Worm (Caenorhabditis elegans) whole organism, young adult: ENCODE results near the gene B0496.6.
"Not testable (repeated sequence)": the region's sequence is repeated elsewhere in the genome, so short reads cannot be mapped to it uniquely, and the experiment has no call there.

Experiments used
- B0035.1 ChIP-seq: sonication (generic microtip); optimal IDR thresholded peaks from 2 replicates; lab custom pipeline; 2016; ENCODE audit warnings: missing genetic modification characterization, mild to moderate bottlenecking, missing compliant biosample characterization, missing genotype, missing genetic modification reagents
- B0336.3 ChIP-seq: fragments of 200-800 bp; sonication (Bioruptor generic); IDR thresholded peaks from 2 replicates; pipeline ENCODE4 v1.3.6; 2022; ENCODE audit warnings: missing genetic modification characterization, missing compliant biosample characterization
- C06A6.2 ChIP-seq: fragments of 200-800 bp; sonication (Bioruptor generic); conservative IDR thresholded peaks from 2 replicates; pipeline ENCODE4 v1.3.6; 2022; ENCODE audit warnings: missing genetic modification characterization, missing compliant biosample characterization
- F10E7.11 ChIP-seq: sonication (generic microtip); optimal IDR thresholded peaks from 2 replicates; lab custom pipeline; 2017; ENCODE audit warnings: mild to moderate bottlenecking, missing genetic modification characterization, moderate library complexity, missing compliant biosample characterization
- F39B2.1 ChIP-seq: fragments of 200-800 bp; sonication (Bioruptor generic); IDR thresholded peaks from 2 replicates; pipeline ENCODE4 v1.3.6; 2022; ENCODE audit warnings: missing genetic modification reagents, missing genetic modification characterization, missing compliant biosample characterization
- F52B5.7 ChIP-seq: sonication (generic microtip); optimal IDR thresholded peaks from 2 replicates; lab custom pipeline; 2016; ENCODE audit warnings: mild to moderate bottlenecking, missing genetic modification characterization, missing compliant biosample characterization
- F57C9.4 ChIP-seq: sonication (generic microtip); optimal IDR thresholded peaks from 2 replicates; lab custom pipeline; 2017; ENCODE audit warnings: mild to moderate bottlenecking, missing genetic modification characterization, missing compliant biosample characterization
- K12H6.12 ChIP-seq: fragments of 200-800 bp; sonication (Bioruptor generic); optimal IDR thresholded peaks from 2 replicates; lab custom pipeline; 2018; ENCODE audit warnings: mild to moderate bottlenecking, missing genetic modification characterization, missing compliant biosample characterization
- T07F8.4 ChIP-seq: sonication (generic microtip); optimal IDR thresholded peaks from 2 replicates; lab custom pipeline; 2016; ENCODE audit warnings: mild to moderate bottlenecking, missing genetic modification characterization, moderate library complexity, missing compliant biosample characterization
- Y53F4B.3 ChIP-seq: fragments of 200-800 bp; sonication (Bioruptor generic); IDR thresholded peaks from 2 replicates; pipeline ENCODE4 v1.3.6; 2022; ENCODE audit warnings: missing genetic modification reagents, missing genetic modification characterization, missing compliant biosample characterization
- Y53G8AR.9 ChIP-seq: fragments of 200-800 bp; sonication (Bioruptor generic); conservative IDR thresholded peaks from 2 replicates; pipeline ENCODE4 v1.3.6; 2022; ENCODE audit warnings: missing genetic modification reagents, missing genetic modification characterization, missing compliant biosample characterization
- akir-1 ChIP-seq: fragments of 200-800 bp; sonication (Bioruptor generic); optimal IDR thresholded peaks from 2 replicates; lab custom pipeline; 2018; ENCODE audit warnings: mild to moderate bottlenecking, missing genetic modification characterization, moderate library complexity, missing compliant biosample characterization
- atf-7 ChIP-seq: sonication (generic microtip); optimal IDR thresholded peaks from 2 replicates; lab custom pipeline; 2017; ENCODE audit warnings: mild to moderate bottlenecking, missing genetic modification characterization, missing compliant biosample characterization
- ccch-3 ChIP-seq: fragments of 200-800 bp; sonication (Bioruptor generic); optimal IDR thresholded peaks from 2 replicates; lab custom pipeline; 2018; ENCODE audit warnings: mild to moderate bottlenecking, missing genetic modification characterization, missing compliant biosample characterization
- cebp-1 ChIP-seq, 2 experiments: fragments of 200-800 bp in 1 of 2; sonication (Bioruptor generic) in 1 of 2; sonication (generic microtip) in 1 of 2; IDR thresholded peaks in 1 of 2; optimal IDR thresholded peaks in 1 of 2; 2 replicates each; pipeline versions ENCODE4 v1.3.6 to Lab custom; 2017 to 2022; ENCODE audit warnings: missing compliant biosample characterization in 2 of 2, missing genetic modification characterization in 2 of 2, mild to moderate bottlenecking in 1 of 2, missing genetic modification reagents in 1 of 2, moderate library complexity in 1 of 2
- ceh-27 ChIP-seq: fragments of 200-800 bp; sonication (Bioruptor generic); optimal IDR thresholded peaks from 2 replicates; lab custom pipeline; 2018; ENCODE audit warnings: mild to moderate bottlenecking, missing genetic modification characterization, moderate library complexity, missing compliant biosample characterization
- chd-7 ChIP-seq: sonication (generic microtip); optimal IDR thresholded peaks from 2 replicates; lab custom pipeline; 2016; ENCODE audit warnings: mild to moderate bottlenecking, missing genetic modification characterization, moderate library complexity, missing compliant biosample characterization
- dpff-1 ChIP-seq: sonication (generic microtip); optimal IDR thresholded peaks from 2 replicates; lab custom pipeline; 2017; ENCODE audit warnings: mild to moderate bottlenecking, missing genetic modification characterization, missing compliant biosample characterization
- him-1 ChIP-seq: sonication (generic microtip); optimal IDR thresholded peaks from 2 replicates; lab custom pipeline; 2016; ENCODE audit warnings: missing genotype, missing genetic modification reagents, missing genetic modification characterization, missing compliant biosample characterization
- hmg-1.2 ChIP-seq: fragments of 200-800 bp; sonication (Bioruptor generic); IDR thresholded peaks from 2 replicates; pipeline ENCODE4 v1.3.6; 2022; ENCODE audit warnings: missing genetic modification reagents, missing genetic modification characterization, missing compliant biosample characterization
- lin-26 ChIP-seq: fragments of 200-800 bp; sonication (Bioruptor generic); IDR thresholded peaks from 2 replicates; pipeline ENCODE4 v1.3.6; 2022; ENCODE audit warnings: missing genetic modification reagents, missing genetic modification characterization, missing compliant biosample characterization
- lin-40 ChIP-seq: sonication (generic microtip); optimal IDR thresholded peaks from 2 replicates; lab custom pipeline; 2016; ENCODE audit warnings: missing genetic modification characterization, mild to moderate bottlenecking, missing compliant biosample characterization, missing genotype, missing genetic modification reagents
- lin-54 ChIP-seq: fragments of 200-800 bp; sonication (Bioruptor generic); optimal IDR thresholded peaks from 2 replicates; lab custom pipeline; 2018; ENCODE audit warnings: mild to moderate bottlenecking, missing genetic modification characterization, missing compliant biosample characterization
- lsl-1 ChIP-seq: fragments of 200-800 bp; sonication (Bioruptor generic); optimal IDR thresholded peaks from 2 replicates; lab custom pipeline; 2018; ENCODE audit warnings: mild to moderate bottlenecking, missing genetic modification characterization, moderate library complexity, missing compliant biosample characterization
- madf-6 ChIP-seq: fragments of 200-800 bp; sonication (Bioruptor generic); IDR thresholded peaks from 2 replicates; pipeline ENCODE4 v1.3.6; 2022; ENCODE audit warnings: missing genetic modification reagents, missing genetic modification characterization, missing compliant biosample characterization
- mcd-1 ChIP-seq: fragments of 200-800 bp; sonication (Bioruptor generic); IDR thresholded peaks from 2 replicates; pipeline ENCODE4 v1.3.6; 2022; ENCODE audit warnings: missing genetic modification reagents, missing genetic modification characterization, missing compliant biosample characterization
- nfya-2 ChIP-seq: fragments of 200-800 bp; sonication (Bioruptor generic); IDR thresholded peaks from 2 replicates; pipeline ENCODE4 v1.3.6; 2022; ENCODE audit warnings: missing genetic modification reagents, missing genetic modification characterization, missing compliant biosample characterization
- nhr-120 ChIP-seq: fragments of 200-800 bp; sonication (Bioruptor generic); IDR thresholded peaks from 2 replicates; pipeline ENCODE4 v1.3.6; 2022; ENCODE audit warnings: missing genetic modification characterization, missing compliant biosample characterization
- nhr-27 ChIP-seq: fragments of 200-800 bp; sonication (Bioruptor generic); optimal IDR thresholded peaks from 2 replicates; lab custom pipeline; 2018; ENCODE audit warnings: mild to moderate bottlenecking, missing genetic modification characterization, moderate library complexity, missing compliant biosample characterization
- nhr-80 ChIP-seq: sonication (generic microtip); optimal IDR thresholded peaks from 2 replicates; lab custom pipeline; 2016; ENCODE audit warnings: missing genetic modification characterization, missing compliant biosample characterization
- nhr-90 ChIP-seq: sonication (generic microtip); optimal IDR thresholded peaks from 2 replicates; lab custom pipeline; 2016; ENCODE audit warnings: missing genotype, mild to moderate bottlenecking, missing genetic modification characterization, missing compliant biosample characterization
- rcor-1 ChIP-seq: fragments of 200-800 bp; sonication (Bioruptor generic); IDR thresholded peaks from 2 replicates; pipeline ENCODE4 v1.3.6; 2022; ENCODE audit warnings: missing genetic modification reagents, missing genetic modification characterization, missing compliant biosample characterization
- snpc-4 ChIP-seq, 5 experiments: fragments of 150-350 bp in 1 of 5; sonication (generic microtip) in 4 of 5; optimal IDR thresholded peaks; 2 replicates each; lab custom pipeline; 2014 to 2018; ENCODE audit warnings: missing genetic modification characterization in 5 of 5, missing biosample characterization in 3 of 5, antibody characterized with exemption in 2 of 5, mild to moderate bottlenecking in 2 of 5, missing compliant biosample characterization in 2 of 5, missing genotype in 2 of 5, moderate library complexity in 2 of 5, missing genetic modification reagents in 1 of 5
- tbp1 ChIP-seq: fragments of 200-800 bp; sonication (Bioruptor generic); optimal IDR thresholded peaks from 2 replicates; lab custom pipeline; 2018; ENCODE audit warnings: mild to moderate bottlenecking, missing genetic modification characterization, missing compliant biosample characterization
- ztf-18 ChIP-seq: sonication (generic microtip); optimal IDR thresholded peaks from 2 replicates; lab custom pipeline; 2016; ENCODE audit warnings: missing genotype, mild to moderate bottlenecking, missing genetic modification characterization, missing compliant biosample characterization
- ztf-6 ChIP-seq: fragments of 200-800 bp; sonication (Bioruptor generic); IDR thresholded peaks from 2 replicates; pipeline ENCODE4 v1.3.6; 2022; ENCODE audit warnings: missing genetic modification reagents, missing genetic modification characterization, missing compliant biosample characterization

B0496.6 gene

ce11 chrIV:7418818-7419217, at the start of gene B0496.6:
B0496.6 (plus strand) TSS chrIV:7419118.
- TF ChIP-seq nhr-120 (no peak), madf-6 (GFP tag; lab: Robert Waterston, UW) (no peak), him-1 (tag; lab: Kevin White, UChicago) (no peak), C06A6.2 (GFP tag; lab: Robert Waterston, UW) (no peak), mcd-1 (GFP tag; lab: Robert Waterston, UW) (no peak), F57C9.4 (tag; lab: Kevin White, UChicago) (no peak), F52B5.7 (no peak)

ce11 chrIV:7374847-7375246, 44.1 kb upstream of the B0496.6 start, which contains the start of gene T12B3.3:
T12B3.3 (plus strand) TSS chrIV:7375147.
- not testable (repeated sequence) for TF ChIP-seq F39B2.1 (GFP tag; lab: Robert Waterston, UW); nhr-90 (tag; lab: Kevin White, UChicago); nhr-80 (tag; lab: Kevin White, UChicago)

ce11 chrIV:7376511-7376910, 42.4 kb upstream of the B0496.6 start, which contains the start of gene T12B3.2:
T12B3.2 (plus strand) TSS chrIV:7376811.
- no peak for TF ChIP-seq dpff-1 (tag; lab: Kevin White, UChicago)
- TF ChIP-seq T07F8.4 (tag; lab: Kevin White, UChicago) = no peak
- TF ChIP-seq F10E7.11 (tag; lab: Kevin White, UChicago) = no peak
- TF ChIP-seq B0035.1 = no peak
- no peak for TF ChIP-seq ztf-6
- no peak for TF ChIP-seq ztf-18
- TF ChIP-seq nfya-2 (GFP tag; lab: Robert Waterston, UW) = no peak
- no peak for TF ChIP-seq hmg-1.2 (GFP tag; lab: Robert Waterston, UW)
- no peak for TF ChIP-seq B0336.3 (GFP tag; lab: Robert Waterston, UW)

- TF ChIP-seq nhr-27 (tag; lab: Kevin White, UChicago) = no peak
- TF ChIP-seq ccch-3 = no peak
- TF ChIP-seq snpc-4 (GFP tag; optimal IDR thresholded peaks at IDR 0.05; lab: Kevin White, UChicago) = no peak
- no peak for TF ChIP-seq snpc-4 (tag; optimal IDR thresholded peaks at IDR 0.05; lab: Kevin White, UChicago)
Measured at ce11 chrIV:7381754-7382153, 37.2 kb upstream of the B0496.6 start, which contains the start of gene ptp-8. ptp-8 (plus strand) TSS chrIV:7382054.

ce11 chrIV:7386835-7387551, 31.9 kb upstream of the B0496.6 start:
- TF ChIP-seq atf-7 (no peak), Y53G8AR.9 (GFP tag; lab: Robert Waterston, UW) (0 out of 2 replicates have a peak, but pooled peaks have one; percentile 29), rcor-1 (GFP tag; lab: Robert Waterston, UW) (0 out of 2 replicates have a peak, but pooled peaks have one; percentile 10), hmg-1.2 (GFP tag; lab: Robert Waterston, UW) (peak; percentile 91), lin-54 (GFP tag; lab: Kevin White, UChicago) (peak; percentile 19), lin-40 (tag; lab: Kevin White, UChicago) (peak; percentile 4), tbp1 (GFP tag; lab: Kevin White, UChicago) (peak; percentile 3), lin-26 (peak; percentile 37; the same call in 1 of the 2 replicates), chd-7 (tag; lab: Kevin White, UChicago) (peak; percentile 18), akir-1 (GFP tag; lab: Kevin White, UChicago) (no peak), lsl-1 (no peak), Y53F4B.3 (GFP tag; lab: Robert Waterston, UW) (no peak), ceh-27 (peak; percentile 48), cebp-1 (GFP tag; IDR thresholded peaks at IDR 0.05; lab: Robert Waterston, UW) (no peak), cebp-1 (tag; optimal IDR thresholded peaks at IDR 0.05; lab: Kevin White, UChicago) (peak; percentile 68), K12H6.12 (tag; lab: Kevin White, UChicago) (peak; percentile 29)
